Fruit fly (Drosophila melanogaster) whole organism, embryonic: ENCODE data around the gene Bet1.
A peak's percentile ranks its signal among the peaks of the same experiment; 100 is the strongest.

ENCODE experiments used
- ATbp ChIP-seq: fragments of 200-800 bp; sonication (Bioruptor generic); optimal IDR thresholded peaks from 2 replicates; lab custom pipeline; 2017; ENCODE audit warnings: missing biosample characterization, mild to moderate bottlenecking, missing genetic modification characterization, missing genetic modification reagents
- BtbVII ChIP-seq: fragments of 200-800 bp; sonication (Bioruptor generic); optimal IDR thresholded peaks from 3 replicates; lab custom pipeline; 2017; ENCODE audit warnings: missing biosample characterization, mild to moderate bottlenecking, missing genetic modification characterization
- Bteb2 ChIP-seq: fragments of 200-800 bp; sonication (Bioruptor generic); optimal IDR thresholded peaks from 2 replicates; lab custom pipeline; 2016; ENCODE audit warnings: missing biosample characterization, missing genetic modification characterization
- CG10274 ChIP-seq: fragments of 200-800 bp; sonication (Bioruptor generic); optimal IDR thresholded peaks from 3 replicates; lab custom pipeline; 2017; ENCODE audit warnings: missing biosample characterization, mild to moderate bottlenecking, missing genetic modification characterization
- CG11085 ChIP-seq: fragments of 200-800 bp; sonication (Bioruptor generic); IDR thresholded peaks from 2 replicates; pipeline ENCODE4 v1.3.6; 2022; ENCODE audit warnings: missing biosample characterization, missing genetic modification characterization
- CG11456 ChIP-seq: fragments of 200-800 bp; sonication (Bioruptor generic); IDR thresholded peaks from 3 replicates; pipeline ENCODE4 v1.3.6; 2022; ENCODE audit warnings: missing biosample characterization, missing genetic modification characterization
- CG11696 ChIP-seq: fragments of 200-800 bp; sonication (Bioruptor generic); IDR thresholded peaks from 2 replicates; pipeline ENCODE4 v1.3.6; 2022; ENCODE audit warnings: missing biosample characterization, missing genetic modification characterization
- CG15514 ChIP-seq: fragments of 200-800 bp; sonication (Bioruptor generic); optimal IDR thresholded peaks from 3 replicates; lab custom pipeline; 2017; ENCODE audit warnings: missing biosample characterization, missing genetic modification characterization, mild to moderate bottlenecking, moderate library complexity, missing genetic modification reagents
- CG16779 ChIP-seq: fragments of 200-800 bp; sonication (Bioruptor generic); IDR thresholded peaks from 2 replicates; pipeline ENCODE4 v1.3.6; 2022; ENCODE audit warnings: missing biosample characterization, missing genetic modification characterization
- CG16863 ChIP-seq: fragments of 200-800 bp; sonication (Bioruptor generic); optimal IDR thresholded peaks from 3 replicates; lab custom pipeline; 2016; ENCODE audit warnings: missing biosample characterization, missing genetic modification characterization
- CG18011 ChIP-seq: fragments of 200-800 bp; sonication (Bioruptor generic); optimal IDR thresholded peaks from 2 replicates; lab custom pipeline; 2017; ENCODE audit warnings: missing biosample characterization, missing genetic modification characterization, mild to moderate bottlenecking, moderate library complexity, missing genotype
- CG30020 ChIP-seq: fragments of 200-800 bp; optimal IDR thresholded peaks from 2 replicates; lab custom pipeline; 2019; ENCODE audit warnings: missing biosample characterization, mild to moderate bottlenecking, missing genetic modification characterization, moderate library complexity
- CG32772 ChIP-seq: fragments of 200-800 bp; sonication (Bioruptor generic); IDR thresholded peaks from 2 replicates; pipeline ENCODE4 v1.3.6; 2022; ENCODE audit warnings: missing biosample characterization, missing genetic modification characterization
- CG3407 ChIP-seq: fragments of 200-800 bp; sonication (Bioruptor generic); optimal IDR thresholded peaks from 2 replicates; lab custom pipeline; 2018; ENCODE audit warnings: missing biosample characterization, mild to moderate bottlenecking, missing genetic modification characterization
- CG4617 ChIP-seq: fragments of 200-800 bp; sonication (Bioruptor generic); optimal IDR thresholded peaks from 3 replicates; lab custom pipeline; 2016; ENCODE audit warnings: missing biosample characterization, missing genetic modification characterization, borderline replicate concordance
- CG6254 ChIP-seq: fragments of 200-800 bp; sonication (Bioruptor generic); optimal IDR thresholded peaks from 3 replicates; lab custom pipeline; 2017; ENCODE audit warnings: mild to moderate bottlenecking, missing biosample characterization, missing genetic modification reagents, missing genetic modification characterization
- CG6683 ChIP-seq: fragments of 200-800 bp; sonication (Bioruptor generic); optimal IDR thresholded peaks from 2 replicates; lab custom pipeline; 2017; ENCODE audit warnings: missing biosample characterization, mild to moderate bottlenecking, missing genetic modification characterization, missing genetic modification reagents
- CG7987 ChIP-seq: fragments of 200-800 bp; sonication (Bioruptor generic); optimal IDR thresholded peaks from 2 replicates; lab custom pipeline; 2018; ENCODE audit warnings: missing biosample characterization, mild to moderate bottlenecking, missing genetic modification characterization, moderate library complexity
- CG8924 ChIP-seq: fragments of 200-800 bp; optimal IDR thresholded peaks from 3 replicates; lab custom pipeline; 2019; ENCODE audit warnings: missing biosample characterization, mild to moderate bottlenecking, missing genetic modification characterization, moderate library complexity
- CG9932 ChIP-seq: fragments of 200-800 bp; sonication (Bioruptor generic); IDR thresholded peaks from 2 replicates; pipeline ENCODE4 v1.3.6; 2022; ENCODE audit warnings: missing biosample characterization, missing genetic modification characterization
- CTCF ChIP-seq: fragments of 200-800 bp; sonication (Bioruptor generic); optimal IDR thresholded peaks from 2 replicates; lab custom pipeline; 2017; ENCODE audit warnings: missing biosample characterization, mild to moderate bottlenecking, missing genetic modification characterization, moderate library complexity
- H2.0 ChIP-seq: fragments of 200-800 bp; sonication (Bioruptor generic); IDR thresholded peaks from 2 replicates; pipeline ENCODE4 v1.3.6; 2022; ENCODE audit warnings: missing biosample characterization, missing genetic modification characterization
- HLH4C ChIP-seq: fragments of 200-800 bp; sonication (Bioruptor generic); IDR thresholded peaks from 3 replicates; pipeline ENCODE4 v1.3.6; 2022; ENCODE audit warnings: missing biosample characterization, missing genetic modification characterization; ENCODE audit not compliant: partially characterized antibody
- HLHmδ ChIP-seq: fragments of 200-800 bp; sonication (Bioruptor generic); optimal IDR thresholded peaks from 2 replicates; lab custom pipeline; 2018; ENCODE audit warnings: missing biosample characterization, mild to moderate bottlenecking, missing genetic modification characterization, moderate library complexity
- Hr39 ChIP-seq: fragments of >200 bp; optimal IDR thresholded peaks from 2 replicates; lab custom pipeline; 2017
- Kr ChIP-seq: fragments of 200-800 bp; sonication (Bioruptor generic); optimal IDR thresholded peaks from 2 replicates; lab custom pipeline; 2017; ENCODE audit warnings: missing biosample characterization, mild to moderate bottlenecking, missing genetic modification characterization
- Mes4 ChIP-seq: fragments of 200-800 bp; sonication (Bioruptor generic); optimal IDR thresholded peaks from 2 replicates; lab custom pipeline; 2016; ENCODE audit warnings: missing biosample characterization, missing genetic modification characterization
- Mrtf ChIP-seq: fragments of 200-800 bp; sonication (Bioruptor generic); IDR thresholded peaks from 3 replicates; pipeline ENCODE4 v1.3.6; 2022; ENCODE audit warnings: missing biosample characterization, missing genetic modification characterization
- Myb ChIP-seq: fragments of 200-800 bp; sonication (Bioruptor generic); optimal IDR thresholded peaks from 2 replicates; lab custom pipeline; 2016; ENCODE audit warnings: missing biosample characterization, missing genetic modification characterization
- NC2β ChIP-seq: fragments of 200-800 bp; sonication (Bioruptor generic); optimal IDR thresholded peaks from 2 replicates; lab custom pipeline; 2016; ENCODE audit warnings: missing biosample characterization, missing genetic modification characterization
- Sox102F ChIP-seq: fragments of 200-800 bp; sonication (Bioruptor generic); optimal IDR thresholded peaks from 2 replicates; lab custom pipeline; 2018; ENCODE audit warnings: missing biosample characterization, mild to moderate bottlenecking, missing genetic modification characterization, moderate library complexity
- Ssrp ChIP-seq: fragments of 200-800 bp; sonication (Bioruptor generic); optimal IDR thresholded peaks from 2 replicates; lab custom pipeline; 2018; ENCODE audit warnings: missing biosample characterization, mild to moderate bottlenecking, missing genetic modification characterization, moderate library complexity
- Stat92E ChIP-seq, 3 experiments: fragments of >200 bp in 2 of 3; fragments of 200-800 bp in 1 of 3; sonication (Bioruptor generic) in 1 of 3; optimal IDR thresholded peaks; 2 replicates each; lab custom pipeline; 2017 to 2019; ENCODE audit warnings: missing biosample characterization in 3 of 3, missing genetic modification characterization in 3 of 3, mild to moderate bottlenecking in 1 of 3, moderate library complexity in 1 of 3
- Xrp1 ChIP-seq: fragments of 200-800 bp; sonication (Bioruptor generic); IDR thresholded peaks from 2 replicates; pipeline ENCODE4 v1.3.6; 2022; ENCODE audit warnings: missing biosample characterization, missing genetic modification characterization
- amos ChIP-seq: fragments of 200-800 bp; sonication (Bioruptor generic); IDR thresholded peaks from 2 replicates; pipeline ENCODE4 v1.3.6; 2022; ENCODE audit warnings: missing biosample characterization, missing genetic modification characterization; ENCODE audit not compliant: partially characterized antibody
- bigmax ChIP-seq: fragments of 200-800 bp; sonication (Bioruptor generic); optimal IDR thresholded peaks from 2 replicates; lab custom pipeline; 2018; ENCODE audit warnings: missing biosample characterization, mild to moderate bottlenecking, missing genetic modification characterization
- bsh ChIP-seq, 2 experiments: fragments of 200-800 bp; sonication (Bioruptor generic); optimal IDR thresholded peaks; 2 replicates each; lab custom pipeline; 2017 to 2018; ENCODE audit warnings: mild to moderate bottlenecking in 2 of 2, missing biosample characterization in 2 of 2, missing genetic modification characterization in 2 of 2, moderate library complexity in 1 of 2
- dan ChIP-seq: fragments of 200-800 bp; sonication (Bioruptor generic); IDR thresholded peaks from 2 replicates; pipeline ENCODE4 v1.3.6; 2022; ENCODE audit warnings: missing biosample characterization, missing genetic modification characterization
- fru ChIP-seq: fragments of >200 bp; optimal IDR thresholded peaks from 2 replicates; lab custom pipeline; 2017
- gce ChIP-seq: fragments of 200-800 bp; sonication (Bioruptor generic); IDR thresholded peaks from 3 replicates; pipeline ENCODE4 v1.3.6; 2022; ENCODE audit warnings: missing biosample characterization, missing genetic modification characterization
- ind ChIP-seq: fragments of 200-800 bp; sonication (Bioruptor generic); optimal IDR thresholded peaks from 3 replicates; lab custom pipeline; 2016; ENCODE audit warnings: missing biosample characterization, missing genetic modification characterization
- otp ChIP-seq: fragments of 200-800 bp; sonication (Bioruptor generic); IDR thresholded peaks from 3 replicates; pipeline ENCODE4, ENCODE4 v1.3.6; 2022; ENCODE audit warnings: missing biosample characterization, missing genetic modification characterization
- pb ChIP-seq: fragments of 200-800 bp; sonication (Bioruptor generic); optimal IDR thresholded peaks from 3 replicates; lab custom pipeline; 2016; ENCODE audit warnings: missing biosample characterization, missing genetic modification characterization
- pita ChIP-seq: fragments of 200-800 bp; sonication (Bioruptor generic); optimal IDR thresholded peaks from 2 replicates; lab custom pipeline; 2017; ENCODE audit warnings: missing biosample characterization, mild to moderate bottlenecking, missing genetic modification characterization
- pros ChIP-seq: fragments of 200-800 bp; sonication (Bioruptor generic); optimal IDR thresholded peaks from 3 replicates; lab custom pipeline; 2019; ENCODE audit warnings: missing biosample characterization, mild to moderate bottlenecking, missing genetic modification characterization, moderate library complexity
- row ChIP-seq: fragments of 200-800 bp; sonication (Bioruptor generic); IDR thresholded peaks from 3 replicates; pipeline ENCODE4 v1.3.6; 2022; ENCODE audit warnings: missing biosample characterization, missing genetic modification characterization
- tin ChIP-seq: fragments of 200-800 bp; sonication (Bioruptor generic); optimal IDR thresholded peaks from 3 replicates; lab custom pipeline; 2016; ENCODE audit warnings: missing biosample characterization, missing genetic modification characterization
- trem ChIP-seq: fragments of 200-800 bp; optimal IDR thresholded peaks from 3 replicates; lab custom pipeline; 2019; ENCODE audit warnings: missing biosample characterization, mild to moderate bottlenecking, missing genetic modification characterization, moderate library complexity
- unc-4 ChIP-seq: fragments of 200-800 bp; sonication (Bioruptor generic); IDR thresholded peaks from 2 replicates; pipeline ENCODE4 v1.3.6; 2022; ENCODE audit warnings: missing biosample characterization, missing genetic modification characterization; ENCODE audit not compliant: partially characterized antibody
- vvl ChIP-seq: fragments of 200-800 bp; sonication (Bioruptor generic); IDR thresholded peaks from 2 replicates; pipeline ENCODE4 v1.3.6; 2022; ENCODE audit warnings: missing biosample characterization, missing genetic modification characterization
- z ChIP-seq: fragments of 200-800 bp; sonication (Bioruptor generic); IDR thresholded peaks from 3 replicates; pipeline ENCODE4 v1.3.6; 2022; ENCODE audit warnings: missing biosample characterization, missing genetic modification characterization
- zfh1 ChIP-seq: fragments of 200-800 bp; sonication (Bioruptor generic); IDR thresholded peaks from 3 replicates; pipeline ENCODE4 v1.3.6; 2022; ENCODE audit warnings: missing biosample characterization, missing genetic modification characterization

Bet1 gene

dm6 chr3L:19264141-19264487 is 2.9 kb downstream of the Bet1 start, which contains the start of gene Max (continued):
- peak; percentile 81 for TF ChIP-seq CG9932
- no peak for TF ChIP-seq dan (GFP tag; lab: Robert Waterston, UW)
- TF ChIP-seq CG16863, result no peak
- TF ChIP-seq HLHmδ (GFP tag; lab: Kevin White, UChicago), result no peak
- 0 out of 2 replicates have a peak, but pooled peaks have one; percentile 45 for TF ChIP-seq CG32772 (GFP tag; lab: Robert Waterston, UW)
- peak; percentile 71 for TF ChIP-seq BtbVII
- TF ChIP-seq Kr (GFP tag; lab: Kevin White, UChicago), result no peak
- no peak for TF ChIP-seq CG10274
- TF ChIP-seq row (GFP tag; lab: Robert Waterston, UW), result peak; percentile 89
- TF ChIP-seq CG6254 (GFP tag; lab: Kevin White, UChicago), result no peak
- TF ChIP-seq CG16779 (GFP tag; lab: Robert Waterston, UW), result no peak
- TF ChIP-seq CG8924 (tag; lab: Kevin White, UChicago), result peak; percentile 79
- peak; percentile 34 for TF ChIP-seq CG18011 (GFP tag; lab: Kevin White, UChicago)
- peak; percentile 62; the same call in 2 of the 3 replicates for TF ChIP-seq CG11456 (GFP tag; lab: Robert Waterston, UW)
- no peak for TF ChIP-seq Mes4
- no peak for TF ChIP-seq HLH4C (GFP tag; lab: Robert Waterston, UW)
- no peak for TF ChIP-seq fru (lab: Kevin White, UChicago)
- no peak for TF ChIP-seq NC2β (GFP tag; lab: Kevin White, UChicago)
- peak; percentile 63 for TF ChIP-seq ind (GFP tag; lab: Kevin White, UChicago)
- peak; percentile 0 for TF ChIP-seq ATbp
- TF ChIP-seq Ssrp (tag; lab: Kevin White, UChicago), result peak; percentile 59
- no peak for TF ChIP-seq pros (GFP tag; lab: Kevin White, UChicago)
- TF ChIP-seq Mrtf (GFP tag; lab: Robert Waterston, UW), result peak; percentile 37; the same call in 1 of the 3 replicates
- peak; percentile 26 for TF ChIP-seq CG7987 (GFP tag; lab: Kevin White, UChicago)
- TF ChIP-seq CG11696 (GFP tag; lab: Robert Waterston, UW), result peak; percentile 65
- no peak for TF ChIP-seq CTCF (GFP tag; lab: Kevin White, UChicago)
- TF ChIP-seq trem (tag; lab: Kevin White, UChicago), result peak; percentile 90
- peak; percentile 83 for TF ChIP-seq CG15514 (GFP tag; lab: Kevin White, UChicago)
- peak; percentile 68; the same call in 2 of the 3 replicates for TF ChIP-seq gce (GFP tag; lab: Robert Waterston, UW)
- TF ChIP-seq CG30020 (tag; lab: Kevin White, UChicago), result peak; percentile 76
- peak; percentile 14; the same call in 1 of the 2 replicates for TF ChIP-seq amos (GFP tag; lab: Robert Waterston, UW)
- TF ChIP-seq Xrp1 (GFP tag; lab: Robert Waterston, UW), result peak; percentile 78
- TF ChIP-seq zfh1 (GFP tag; lab: Robert Waterston, UW), result peak; percentile 80
- TF ChIP-seq tin (GFP tag; lab: Kevin White, UChicago), result peak; percentile 58
- peak; percentile 87 for TF ChIP-seq CG4617
- peak; percentile 26 for TF ChIP-seq CG6683
- peak; percentile 43 for TF ChIP-seq CG3407
- TF ChIP-seq Hr39 (lab: Kevin White, UChicago), result no peak
- no peak; the same call in 1 of the 2 replicates for TF ChIP-seq unc-4 (GFP tag; lab: Robert Waterston, UW)
- no peak for TF ChIP-seq z
- TF ChIP-seq Stat92E (GFP tag; optimal IDR thresholded peaks at IDR 0.05; lab: Kevin White, UChicago), result no peak
- no peak for TF ChIP-seq Bteb2 (GFP tag; lab: Kevin White, UChicago)
- TF ChIP-seq Sox102F (GFP tag; lab: Kevin White, UChicago), result peak; percentile 71
- TF ChIP-seq pita, result no peak
- TF ChIP-seq bsh (GFP tag; optimal IDR thresholded peaks at IDR 0.05; lab: Kevin White, UChicago), result peak in 1 of 2 experiments; percentile 73
- 0 out of 3 replicates have a peak, but pooled peaks have one; percentile 12 for TF ChIP-seq otp (GFP tag; lab: Robert Waterston, UW)
- TF ChIP-seq CG11085 (GFP tag; lab: Robert Waterston, UW), result no peak
- no peak for TF ChIP-seq pb (GFP tag; lab: Kevin White, UChicago)
- peak; percentile 90 for TF ChIP-seq vvl (GFP tag; lab: Robert Waterston, UW)
- TF ChIP-seq H2.0, result peak; percentile 80
- peak; percentile 8 for TF ChIP-seq bigmax (GFP tag; lab: Kevin White, UChicago)
- TF ChIP-seq Myb (GFP tag; lab: Kevin White, UChicago), result no peak
